Worm (Caenorhabditis elegans): ENCODE measurements around the gene C04A11.2.
A peak's percentile ranks its signal among the peaks of the same experiment; 100 is the strongest.

C04A11.2 gene

DNA sequence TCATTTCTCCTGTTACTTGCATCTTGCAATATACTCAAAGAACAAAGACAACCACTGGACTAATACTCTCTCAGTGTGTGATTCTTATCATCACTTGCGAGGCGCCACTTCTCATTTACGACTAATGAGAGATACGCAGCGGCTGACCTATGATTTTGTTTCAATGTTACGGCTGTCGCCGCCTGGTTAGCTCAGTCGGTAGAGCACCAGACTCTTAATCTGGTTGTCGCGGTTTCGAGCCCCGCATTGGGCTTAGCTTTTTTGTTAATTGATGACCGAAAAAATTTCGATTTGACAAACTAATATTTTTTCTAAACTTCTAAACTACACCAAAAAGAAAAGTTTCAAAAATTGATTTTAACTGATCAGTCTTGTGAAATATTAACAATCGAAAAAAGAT, 47.7 kb upstream of the C04A11.2 start (continued):
- TF ChIP-seq ztf-6 (GFP tag; IDR thresholded peaks at IDR 0.05) (no peak), F10E7.11 (tag; optimal IDR thresholded peaks at IDR 0.05) (no peak), Y53G8AR.9 (GFP tag; conservative IDR thresholded peaks at IDR 0.05) (peak; percentile 37; the same call in 1 of the 2 replicates), F52B5.7 (tag; optimal IDR thresholded peaks at IDR 0.05) (no peak), C06A6.2 (GFP tag; conservative IDR thresholded peaks at IDR 0.05) (peak; percentile 24; the same call in 1 of the 2 replicates), pbrm-1 (GFP tag; IDR thresholded peaks at IDR 0.05) (0 out of 2 replicates have a peak, but pooled peaks have one; percentile 8), bed-2 (GFP tag; IDR thresholded peaks at IDR 0.05) (no peak), lin-26 (GFP tag; IDR thresholded peaks at IDR 0.05) (peak; percentile 75; the same call in 1 of the 2 replicates), nhr-80 (tag; optimal IDR thresholded peaks at IDR 0.05) (peak; percentile 11), ztf-25 (GFP tag; IDR thresholded peaks at IDR 0.05) (no peak), madf-10 (tag; optimal IDR thresholded peaks at IDR 0.05) (peak; percentile 8), mel-28 (tag; optimal IDR thresholded peaks at IDR 0.05; ENCODE audit: borderline replicate concordance) (no peak), B0261.1 (tag; optimal IDR thresholded peaks at IDR 0.05) (peak; percentile 81), nhr-90 (tag; optimal IDR thresholded peaks at IDR 0.05) (peak; percentile 25), ets-4 (GFP tag; optimal IDR thresholded peaks at IDR 0.05) (no peak), egrh-3 (GFP tag; IDR thresholded peaks at IDR 0.05) (no peak), hmg-1.2 (GFP tag; IDR thresholded peaks at IDR 0.05) (peak; percentile 49), ceh-91 (GFP tag; IDR thresholded peaks at IDR 0.05) (no peak), unc-130 (GFP tag; optimal IDR thresholded peaks at IDR 0.05) (no peak), rpc-1 (optimal IDR thresholded peaks at IDR 0.05) (peak; percentile 68), rpc-1 (tag; optimal IDR thresholded peaks at IDR 0.05) (peak; percentile 67), rcor-1 (GFP tag; IDR thresholded peaks at IDR 0.05) (no peak), Y56A3A.18 (GFP tag; IDR thresholded peaks at IDR 0.05) (no peak), cebp-1 (GFP tag; IDR thresholded peaks at IDR 0.05) (no peak), cebp-1 (tag; optimal IDR thresholded peaks at IDR 0.05) (no peak), lag-1 (GFP tag; IDR thresholded peaks at IDR 0.05) (no peak), D2030.7 (GFP tag; IDR thresholded peaks at IDR 0.05) (no peak), hmg-20 (GFP tag; IDR thresholded peaks at IDR 0.05) (0 out of 2 replicates have a peak, but pooled peaks have one; percentile 29), him-1 (tag; optimal IDR thresholded peaks at IDR 0.05) (no peak), Y79H2A.3 (GFP tag; conservative IDR thresholded peaks at IDR 0.05) (no peak), dox-1 (GFP tag; IDR thresholded peaks at IDR 0.05) (no peak; the same call in 1 of the 2 replicates), unc-62 (GFP tag; optimal IDR thresholded peaks at IDR 0.05) (no peak), zim-3 (tag; optimal IDR thresholded peaks at IDR 0.05) (peak; percentile 31), B0019.2 (GFP tag; conservative IDR thresholded peaks at IDR 0.05) (no peak), madf-3 (GFP tag; IDR thresholded peaks at IDR 0.05) (no peak), pha-4 (tag; optimal IDR thresholded peaks at IDR 0.05) (no peak), ceh-79 (tag; optimal IDR thresholded peaks at IDR 0.05) (no peak), Y95B8A.8 (GFP tag; IDR thresholded peaks at IDR 0.05) (no peak), rec-8 (tag; optimal IDR thresholded peaks at IDR 0.05) (no peak), efl-1 (GFP tag; optimal IDR thresholded peaks at IDR 0.05) (no peak), lir-1 (GFP tag; conservative IDR thresholded peaks at IDR 0.05) (0 out of 2 replicates have a peak, but pooled peaks have one; percentile 12), ceh-27 (GFP tag; optimal IDR thresholded peaks at IDR 0.05) (no peak), F55B11.4 (tag; optimal IDR thresholded peaks at IDR 0.05; ENCODE audit: borderline replicate concordance, insufficient read depth) (no peak), athp-1 (tag; optimal IDR thresholded peaks at IDR 0.05) (no peak), let-607 (tag; optimal IDR thresholded peaks at IDR 0.05) (peak in 1 of 2 experiments; percentile 41), K12H6.12 (tag; optimal IDR thresholded peaks at IDR 0.05) (peak; percentile 2)
